Fruit fly (Drosophila melanogaster) whole organism, embryonic: ENCODE results near the gene msb1l.
A peak's percentile ranks its signal among the peaks of the same experiment; 100 is the strongest.

Experiments
- Ada2b ChIP-seq: fragments of 200-800 bp; sonication (Bioruptor generic); IDR thresholded peaks from 2 replicates; pipeline ENCODE4 v1.3.6; 2022; ENCODE audit warnings: missing biosample characterization, missing genetic modification characterization
- B-H1 ChIP-seq: fragments of 200-800 bp; sonication (Bioruptor generic); IDR thresholded peaks from 3 replicates; pipeline ENCODE4 v1.3.6; 2022; ENCODE audit warnings: missing biosample characterization, missing genetic modification characterization
- Bdp1 ChIP-seq: fragments of 200-800 bp; sonication (Bioruptor generic); optimal IDR thresholded peaks from 3 replicates; lab custom pipeline; 2016; ENCODE audit warnings: missing biosample characterization, missing genetic modification characterization
- CG10209 ChIP-seq: fragments of 200-800 bp; sonication (Bioruptor generic); optimal IDR thresholded peaks from 3 replicates; lab custom pipeline; 2017; ENCODE audit warnings: missing biosample characterization, mild to moderate bottlenecking, missing genetic modification characterization, missing genetic modification reagents
- CG1024 ChIP-seq: fragments of 200-800 bp; sonication (Bioruptor generic); IDR thresholded peaks from 2 replicates; pipeline ENCODE4 v1.3.6; 2022; ENCODE audit warnings: missing biosample characterization, missing genetic modification characterization
- CG11398 ChIP-seq: fragments of 200-800 bp; sonication (Bioruptor generic); optimal IDR thresholded peaks from 2 replicates; lab custom pipeline; 2016; ENCODE audit warnings: missing biosample characterization, missing genetic modification characterization
- CG12219 ChIP-seq: fragments of 200-800 bp; sonication (Bioruptor generic); optimal IDR thresholded peaks from 3 replicates; lab custom pipeline; 2018; ENCODE audit warnings: missing biosample characterization, mild to moderate bottlenecking, missing genetic modification characterization
- CG12299 ChIP-seq: fragments of 200-800 bp; sonication (Bioruptor generic); optimal IDR thresholded peaks from 2 replicates; lab custom pipeline; 2018; ENCODE audit warnings: missing biosample characterization, mild to moderate bottlenecking, missing genetic modification characterization
- CG13296 ChIP-seq: fragments of 200-800 bp; sonication (Bioruptor generic); optimal IDR thresholded peaks from 3 replicates; lab custom pipeline; 2018; ENCODE audit warnings: missing biosample characterization, mild to moderate bottlenecking, missing genetic modification characterization
- CG17802 ChIP-seq: fragments of 200-800 bp; sonication (Bioruptor generic); optimal IDR thresholded peaks from 2 replicates; lab custom pipeline; 2018; ENCODE audit warnings: missing biosample characterization, mild to moderate bottlenecking, missing genetic modification characterization, moderate library complexity
- CG1792 ChIP-seq: fragments of 200-800 bp; sonication (Bioruptor generic); optimal IDR thresholded peaks from 2 replicates; lab custom pipeline; 2016; ENCODE audit warnings: missing biosample characterization, missing genetic modification characterization
- CG34376 ChIP-seq: fragments of 200-800 bp; sonication (Bioruptor generic); optimal IDR thresholded peaks from 2 replicates; lab custom pipeline; 2018; ENCODE audit warnings: missing biosample characterization, mild to moderate bottlenecking, missing genetic modification characterization
- CG42726 ChIP-seq: fragments of 200-800 bp; sonication (Bioruptor generic); IDR thresholded peaks from 2 replicates; pipeline ENCODE4 v1.3.6; 2022; ENCODE audit warnings: missing biosample characterization, missing genetic modification characterization; ENCODE audit not compliant: partially characterized antibody
- CG43689 ChIP-seq: fragments of 200-800 bp; sonication (Bioruptor generic); IDR thresholded peaks from 2 replicates; pipeline ENCODE4 v1.3.6; 2022; ENCODE audit warnings: missing biosample characterization, missing genetic modification characterization
- CG4617 ChIP-seq: fragments of 200-800 bp; sonication (Bioruptor generic); optimal IDR thresholded peaks from 3 replicates; lab custom pipeline; 2016; ENCODE audit warnings: missing biosample characterization, missing genetic modification characterization, borderline replicate concordance
- CG6175 ChIP-seq: fragments of 200-800 bp; sonication (Bioruptor generic); IDR thresholded peaks from 3 replicates; pipeline ENCODE4 v1.3.6; 2022; ENCODE audit warnings: missing biosample characterization, missing genetic modification characterization
- CG7556 ChIP-seq: fragments of 200-800 bp; sonication (Bioruptor generic); optimal IDR thresholded peaks from 2 replicates; lab custom pipeline; 2017; ENCODE audit warnings: missing biosample characterization, mild to moderate bottlenecking, missing genetic modification characterization
- CG8765 ChIP-seq: fragments of 200-800 bp; sonication (Bioruptor generic); IDR thresholded peaks from 2 replicates; pipeline ENCODE4 v1.3.6; 2022; ENCODE audit warnings: missing biosample characterization, missing genetic modification characterization
- CG9215 ChIP-seq: fragments of 200-800 bp; sonication (Bioruptor generic); IDR thresholded peaks from 2 replicates; pipeline ENCODE4 v1.3.6; 2022; ENCODE audit warnings: missing biosample characterization, missing genetic modification characterization
- CG9817 ChIP-seq: fragments of 200-800 bp; sonication (Bioruptor generic); optimal IDR thresholded peaks from 2 replicates; lab custom pipeline; 2018; ENCODE audit warnings: missing biosample characterization, mild to moderate bottlenecking, missing genetic modification characterization, moderate library complexity
- Chrac-16 ChIP-seq: fragments of 200-800 bp; sonication (Bioruptor generic); optimal IDR thresholded peaks from 3 replicates; lab custom pipeline; 2016; ENCODE audit warnings: missing biosample characterization, missing genetic modification characterization
- CrebB ChIP-seq: fragments of 200-800 bp; sonication (Bioruptor generic); optimal IDR thresholded peaks from 3 replicates; lab custom pipeline; 2018; ENCODE audit warnings: missing biosample characterization, mild to moderate bottlenecking, missing genetic modification characterization
- Dbx ChIP-seq: fragments of 200-800 bp; sonication (Bioruptor generic); IDR thresholded peaks from 3 replicates; pipeline ENCODE4 v1.3.6; 2022; ENCODE audit warnings: missing biosample characterization, missing genetic modification characterization
- Fer3 ChIP-seq: fragments of 200-800 bp; sonication (Bioruptor generic); optimal IDR thresholded peaks from 2 replicates; lab custom pipeline; 2018; ENCODE audit warnings: missing biosample characterization, mild to moderate bottlenecking, missing genetic modification characterization, moderate library complexity
- HHEX ChIP-seq: fragments of 200-800 bp; sonication (Bioruptor generic); optimal IDR thresholded peaks from 3 replicates; lab custom pipeline; 2017; ENCODE audit warnings: missing biosample characterization, mild to moderate bottlenecking, missing genetic modification characterization, missing genetic modification reagents
- HLH3B ChIP-seq: fragments of 200-800 bp; sonication (Bioruptor generic); IDR thresholded peaks from 2 replicates; pipeline ENCODE4 v1.3.6; 2022; ENCODE audit warnings: missing biosample characterization, missing genetic modification characterization
- Hand ChIP-seq: fragments of 200-800 bp; sonication (Bioruptor generic); optimal IDR thresholded peaks from 2 replicates; lab custom pipeline; 2017; ENCODE audit warnings: mild to moderate bottlenecking, missing biosample characterization, missing genetic modification reagents, missing genetic modification characterization
- Hmx ChIP-seq: fragments of 200-800 bp; sonication (Bioruptor generic); optimal IDR thresholded peaks from 2 replicates; lab custom pipeline; 2016; ENCODE audit warnings: missing biosample characterization, missing genetic modification characterization
- Kr ChIP-seq: fragments of 200-800 bp; sonication (Bioruptor generic); optimal IDR thresholded peaks from 2 replicates; lab custom pipeline; 2017; ENCODE audit warnings: missing biosample characterization, mild to moderate bottlenecking, missing genetic modification characterization
- Max ChIP-seq: fragments of 200-800 bp; sonication (Bioruptor generic); optimal IDR thresholded peaks from 2 replicates; lab custom pipeline; 2016; ENCODE audit warnings: missing biosample characterization, mild to moderate bottlenecking, missing genetic modification characterization
- Nf-YB ChIP-seq: fragments of 200-800 bp; sonication (Bioruptor generic); optimal IDR thresholded peaks from 3 replicates; lab custom pipeline; 2019; ENCODE audit warnings: missing biosample characterization, mild to moderate bottlenecking, missing genetic modification characterization, moderate library complexity
- Sox102F ChIP-seq: fragments of 200-800 bp; sonication (Bioruptor generic); optimal IDR thresholded peaks from 2 replicates; lab custom pipeline; 2018; ENCODE audit warnings: missing biosample characterization, mild to moderate bottlenecking, missing genetic modification characterization, moderate library complexity
- Sry-δ ChIP-seq: fragments of 200-800 bp; sonication (Bioruptor generic); optimal IDR thresholded peaks from 2 replicates; lab custom pipeline; 2016; ENCODE audit warnings: missing biosample characterization, missing genetic modification characterization
- abd-A ChIP-seq: fragments of 200-800 bp; sonication (Bioruptor generic); optimal IDR thresholded peaks from 3 replicates; lab custom pipeline; 2019; ENCODE audit warnings: missing biosample characterization, mild to moderate bottlenecking, missing genetic modification characterization, moderate library complexity
- amos ChIP-seq: fragments of 200-800 bp; sonication (Bioruptor generic); IDR thresholded peaks from 2 replicates; pipeline ENCODE4 v1.3.6; 2022; ENCODE audit warnings: missing biosample characterization, missing genetic modification characterization; ENCODE audit not compliant: partially characterized antibody
- ase ChIP-seq: fragments of 200-800 bp; sonication (Bioruptor generic); IDR thresholded peaks from 3 replicates; pipeline ENCODE4 v1.3.6; 2022; ENCODE audit warnings: missing biosample characterization, missing genetic modification characterization
- chinmo ChIP-seq: fragments of 200-800 bp; sonication (Bioruptor generic); IDR thresholded peaks from 4 replicates; pipeline ENCODE4 v1.3.6; 2022; ENCODE audit warnings: missing biosample characterization, missing genetic modification characterization; ENCODE audit not compliant: partially characterized antibody
- chn ChIP-seq: fragments of 200-800 bp; sonication (Bioruptor generic); optimal IDR thresholded peaks from 2 replicates; lab custom pipeline; 2016; ENCODE audit warnings: missing biosample characterization, missing genetic modification characterization
- emc ChIP-seq: fragments of 200-800 bp; sonication (Bioruptor generic); optimal IDR thresholded peaks from 2 replicates; lab custom pipeline; 2016; ENCODE audit warnings: missing biosample characterization, missing genetic modification characterization
- ewg ChIP-seq: fragments of 200-800 bp; sonication (Bioruptor generic); optimal IDR thresholded peaks from 3 replicates; lab custom pipeline; 2017; ENCODE audit warnings: mild to moderate bottlenecking, missing biosample characterization, missing genetic modification reagents, missing genetic modification characterization
- gcm2 ChIP-seq: fragments of 200-800 bp; sonication (Bioruptor generic); optimal IDR thresholded peaks from 2 replicates; lab custom pipeline; 2016; ENCODE audit warnings: missing biosample characterization, missing genetic modification characterization
- lab ChIP-seq: fragments of 200-800 bp; sonication (Bioruptor generic); optimal IDR thresholded peaks from 3 replicates; lab custom pipeline; 2017; ENCODE audit warnings: missing biosample characterization, missing genetic modification characterization, mild to moderate bottlenecking, moderate library complexity, missing genetic modification reagents
- lilli ChIP-seq: fragments of 200-800 bp; sonication (Bioruptor generic); optimal IDR thresholded peaks from 3 replicates; lab custom pipeline; 2016; ENCODE audit warnings: missing biosample characterization, missing genetic modification characterization
- luna ChIP-seq: fragments of 200-800 bp; sonication (Bioruptor generic); optimal IDR thresholded peaks from 2 replicates; lab custom pipeline; 2016; ENCODE audit warnings: missing biosample characterization, missing genetic modification characterization
- pho ChIP-seq: fragments of 200-800 bp; sonication (Bioruptor generic); optimal IDR thresholded peaks from 2 replicates; lab custom pipeline; 2016; ENCODE audit warnings: missing biosample characterization, missing genetic modification characterization
- pita ChIP-seq: fragments of 200-800 bp; sonication (Bioruptor generic); optimal IDR thresholded peaks from 2 replicates; lab custom pipeline; 2017; ENCODE audit warnings: missing biosample characterization, mild to moderate bottlenecking, missing genetic modification characterization
- sna ChIP-seq: fragments of 200-800 bp; sonication (Bioruptor generic); IDR thresholded peaks from 2 replicates; pipeline ENCODE4 v1.3.6; 2022; ENCODE audit warnings: missing biosample characterization, missing genetic modification characterization; ENCODE audit not compliant: partially characterized antibody
- sob ChIP-seq: fragments of 200-800 bp; sonication (Bioruptor generic); IDR thresholded peaks from 2 replicates; pipeline ENCODE4 v1.3.6; 2022; ENCODE audit warnings: missing biosample characterization, missing genetic modification characterization
- stc ChIP-seq: fragments of 200-800 bp; sonication (Bioruptor generic); IDR thresholded peaks from 2 replicates; pipeline ENCODE4 v1.3.6; 2022; ENCODE audit warnings: missing biosample characterization, missing genetic modification characterization
- wek ChIP-seq: fragments of 200-800 bp; sonication (Bioruptor generic); optimal IDR thresholded peaks from 3 replicates; lab custom pipeline; 2018; ENCODE audit warnings: missing biosample characterization, mild to moderate bottlenecking, missing genetic modification characterization, moderate library complexity

The msb1l gene

DNA sequence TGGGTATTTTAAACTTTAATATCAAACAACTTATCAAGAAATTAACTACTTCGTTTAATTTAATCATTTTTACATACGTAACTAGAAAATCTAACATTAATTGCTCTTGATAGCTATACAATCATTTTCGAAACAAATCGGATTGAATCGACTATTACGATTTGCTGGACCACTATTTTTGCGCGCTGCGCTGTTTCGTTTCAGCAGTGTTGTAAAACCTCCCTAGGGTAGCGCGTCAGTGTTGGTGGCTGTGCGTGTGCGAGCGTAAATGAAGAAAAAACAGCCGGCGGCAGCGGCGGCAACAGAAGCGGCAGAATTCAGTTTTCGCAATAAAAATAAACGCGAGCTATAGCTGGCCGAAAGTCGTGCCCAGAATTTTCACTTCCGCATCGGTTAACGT is 44.3 kb upstream of the msb1l start, which contains the start of gene CG33116 (continued):
- TF ChIP-seq Bdp1 (peak; percentile 70), CG1024 (GFP tag; lab: Robert Waterston, UW) (peak; percentile 63), ase (GFP tag; lab: Robert Waterston, UW) (peak; percentile 82), CG6175 (GFP tag; lab: Robert Waterston, UW) (peak; percentile 62; the same call in 1 of the 3 replicates), Sox102F (peak; percentile 76), HHEX (peak; percentile 79), pita (no peak), CG8765 (GFP tag; lab: Robert Waterston, UW) (peak; percentile 42; the same call in 1 of the 2 replicates), CG12299 (peak; percentile 45), Max (GFP tag; lab: Kevin White, UChicago) (peak; percentile 80), CG42726 (GFP tag; lab: Robert Waterston, UW) (no peak; the same call in 1 of the 2 replicates), amos (no peak; the same call in 1 of the 2 replicates), CG9215 (GFP tag; lab: Robert Waterston, UW) (peak; percentile 51; the same call in 1 of the 2 replicates), Ada2b (peak; percentile 59; the same call in 1 of the 2 replicates), gcm2 (GFP tag; lab: Kevin White, UChicago) (peak; percentile 54), abd-A (tag; lab: Kevin White, UChicago) (no peak), CG9817 (tag; lab: Kevin White, UChicago) (peak; percentile 65), CG10209 (GFP tag; lab: Kevin White, UChicago) (peak; percentile 76), lilli (GFP tag; lab: Kevin White, UChicago) (peak; percentile 89), sob (GFP tag; lab: Robert Waterston, UW) (peak; percentile 89), CG34376 (GFP tag; lab: Kevin White, UChicago) (peak; percentile 61), Hmx (GFP tag; lab: Kevin White, UChicago) (peak; percentile 54), ewg (GFP tag; lab: Kevin White, UChicago) (peak; percentile 67), lab (GFP tag; lab: Kevin White, UChicago) (peak; percentile 90), Kr (GFP tag; lab: Kevin White, UChicago) (no peak), CrebB (tag; lab: Kevin White, UChicago) (peak; percentile 68), CG12219 (peak; percentile 74), CG43689 (GFP tag; lab: Robert Waterston, UW) (peak; percentile 49), emc (GFP tag; lab: Kevin White, UChicago) (peak; percentile 28), Hand (GFP tag; lab: Kevin White, UChicago) (peak; percentile 20), chinmo (0 out of 4 replicates have a peak, but pooled peaks have one; percentile 46), Fer3 (tag; lab: Kevin White, UChicago) (peak; percentile 78), HLH3B (peak; percentile 76), stc (GFP tag; lab: Robert Waterston, UW) (peak; percentile 66), B-H1 (GFP tag; lab: Robert Waterston, UW) (peak; percentile 44; the same call in 1 of the 3 replicates), CG1792 (peak; percentile 63), Sry-δ (GFP tag; lab: Kevin White, UChicago) (peak; percentile 48), CG4617 (GFP tag; lab: Kevin White, UChicago) (peak; percentile 71), Chrac-16 (GFP tag; lab: Kevin White, UChicago) (peak; percentile 81), CG13296 (peak; percentile 74), Dbx (GFP tag; lab: Robert Waterston, UW) (peak; percentile 77; the same call in 2 of the 3 replicates), chn (GFP tag; lab: Kevin White, UChicago) (peak; percentile 90), luna (GFP tag; lab: Kevin White, UChicago) (peak; percentile 12), Nf-YB (GFP tag; lab: Kevin White, UChicago) (peak; percentile 56), wek (GFP tag; lab: Kevin White, UChicago) (peak; percentile 54), CG7556 (GFP tag; lab: Kevin White, UChicago) (peak; percentile 79), CG11398 (GFP tag; lab: Kevin White, UChicago) (peak; percentile 60), CG17802 (tag; lab: Kevin White, UChicago) (peak; percentile 59), sna (GFP tag; lab: Robert Waterston, UW) (no peak), pho (GFP tag; lab: Kevin White, UChicago) (peak; percentile 81)
